Worm (Caenorhabditis elegans): ENCODE data around the gene C31B8.7.

DNA sequence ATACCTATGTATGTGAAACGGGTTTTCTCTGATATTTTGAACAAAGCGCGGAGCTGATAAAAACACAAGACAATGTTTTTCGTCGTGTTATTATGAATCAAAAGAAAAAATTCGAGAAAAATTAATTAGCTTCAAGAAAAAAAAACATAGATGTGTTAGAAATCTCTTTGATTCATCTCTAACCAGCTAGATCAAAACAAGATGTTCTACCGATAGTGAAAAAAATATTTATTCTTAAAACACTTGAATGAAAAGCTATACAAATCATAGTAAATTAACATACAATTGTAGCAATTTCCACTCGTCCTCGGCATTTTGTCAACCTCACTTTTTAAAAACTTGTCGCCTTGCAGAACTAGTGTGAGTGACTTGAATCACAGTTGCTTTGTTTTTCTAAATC lies 39.1 kb upstream of the C31B8.7 start:
- TF ChIP-seq tab-1 (GFP tag; IDR thresholded peaks at IDR 0.05) (no peak), ref-1 (GFP tag; conservative IDR thresholded peaks at IDR 0.05) (no peak), klf-2 (GFP tag; conservative IDR thresholded peaks at IDR 0.05) (no peak)

Data from whole organism, midembryonic.